Fruit fly (Drosophila melanogaster) whole organism, adult: ENCODE measurements around the gene ver.

Source experiments
- CG5204 ChIP-seq: fragments of 200-800 bp; sonication (Bioruptor generic); optimal IDR thresholded peaks from 2 replicates; lab custom pipeline; 2016; ENCODE audit warnings: missing biosample characterization, missing genetic modification characterization
- kay ChIP-seq: fragments of 200-800 bp; sonication (Bioruptor generic); peaks from one replicate; lab custom pipeline; 2016; ENCODE audit warnings: missing biosample characterization, missing genetic modification characterization, borderline replicate concordance

DNA sequence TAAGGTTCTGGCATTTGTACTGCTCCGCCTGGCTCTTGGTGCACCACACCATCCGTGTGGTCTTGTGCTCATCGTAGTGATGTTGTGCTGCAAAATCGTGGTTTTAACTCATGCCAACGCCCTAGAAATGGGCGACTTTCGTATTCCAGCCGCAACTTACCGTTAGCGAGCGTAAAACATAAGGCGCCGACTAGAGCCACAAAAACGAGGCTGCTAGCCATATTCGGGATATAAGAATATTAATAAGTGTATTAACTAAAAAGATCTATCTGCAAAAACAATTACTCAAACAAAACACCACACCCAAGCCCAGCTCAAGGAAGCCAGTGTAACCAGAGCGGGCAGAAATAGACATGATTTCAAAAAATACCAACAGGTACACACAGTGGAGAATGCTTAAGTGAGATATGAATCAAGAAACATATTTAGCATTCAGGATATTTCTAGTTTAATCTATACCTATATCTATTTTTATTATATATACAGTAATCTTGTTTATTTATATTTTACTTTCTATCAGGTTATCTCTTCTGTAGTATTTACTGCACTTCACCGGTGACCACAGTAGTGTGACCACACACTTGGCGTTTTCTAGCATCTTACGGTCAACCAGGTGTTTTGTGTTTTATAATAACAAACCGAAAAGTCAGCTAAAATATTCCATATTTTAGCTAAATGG lies 9.7 kb downstream of the ver start, which contains the start of the genes Tsf2 and CG34242:
- TF ChIP-seq kay (GFP tag; lab: Kevin White, UChicago) (no peak), CG5204 (GFP tag; lab: Kevin White, UChicago) (no peak)
